Worm (Caenorhabditis elegans) whole organism, early embryonic: Measurements from ENCODE around the gene zfp-3.

Experiments
- ama-1 ChIP-seq: fragments of 150-350 bp; optimal IDR thresholded peaks from 2 replicates; lab custom pipeline; 2014
- ceh-13 ChIP-seq: fragments of 200-800 bp; sonication (Bioruptor generic); optimal IDR thresholded peaks from 2 replicates; lab custom pipeline; 2018; ENCODE audit warnings: mild to moderate bottlenecking, missing genetic modification characterization, missing compliant biosample characterization
- ceh-36 ChIP-seq: sonication (generic microtip); optimal IDR thresholded peaks from 2 replicates; lab custom pipeline; 2016; ENCODE audit warnings: missing genetic modification characterization, inconsistent platforms, missing compliant biosample characterization
- hmg-4 ChIP-seq: fragments of 200-800 bp; sonication (Bioruptor generic); optimal IDR thresholded peaks from 2 replicates; lab custom pipeline; 2018; ENCODE audit warnings: mild to moderate bottlenecking, missing genetic modification characterization, missing compliant biosample characterization
- hnd-1 ChIP-seq: sonication (generic microtip); optimal IDR thresholded peaks from 2 replicates; lab custom pipeline; 2016; ENCODE audit warnings: missing genetic modification characterization, missing compliant biosample characterization
- pes-1 ChIP-seq: fragments of 200-800 bp; sonication (Bioruptor generic); IDR thresholded peaks from 2 replicates; pipeline ENCODE4 v1.3.6; 2022; ENCODE audit warnings: missing genetic modification reagents, missing genetic modification characterization, missing compliant biosample characterization
- scrt-1 ChIP-seq: fragments of 200-800 bp; sonication (Bioruptor generic); IDR thresholded peaks from 2 replicates; pipeline ENCODE4 v1.3.6; 2022; ENCODE audit warnings: missing genetic modification characterization, missing compliant biosample characterization
- sea-1 ChIP-seq: fragments of 200-800 bp; sonication (Bioruptor generic); conservative IDR thresholded peaks from 2 replicates; pipeline ENCODE4 v1.3.6; 2022; ENCODE audit warnings: missing genetic modification characterization, missing compliant biosample characterization
- tbx-11 ChIP-seq: fragments of 200-800 bp; sonication (Bioruptor generic); IDR thresholded peaks from 2 replicates; pipeline ENCODE4 v1.3.6; 2022; ENCODE audit warnings: missing genetic modification characterization, missing compliant biosample characterization

DNA sequence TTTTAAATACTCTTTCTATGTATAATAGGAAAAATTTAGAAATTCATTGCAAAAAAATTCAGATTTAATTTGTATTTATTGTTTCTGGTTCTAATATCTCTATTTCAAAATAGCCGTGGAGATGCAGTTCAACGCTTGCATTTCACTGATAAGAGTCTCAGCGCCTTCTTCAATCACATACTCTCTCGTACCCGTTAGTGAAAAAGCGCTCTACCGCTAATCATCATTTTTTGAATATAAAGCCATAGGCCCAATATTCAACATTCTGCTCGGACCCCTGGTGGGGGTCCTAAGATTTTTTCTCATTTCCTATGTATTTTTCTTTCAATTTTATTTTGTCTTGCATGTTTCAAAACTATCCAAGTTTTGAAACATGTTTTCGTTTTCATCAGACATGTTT, 25.9 kb downstream of the zfp-3 start:
- TF ChIP-seq sea-1 (GFP tag; lab: Robert Waterston, UW): no peak
- TF ChIP-seq pes-1: no peak
- no peak for TF ChIP-seq hnd-1 (tag; lab: Kevin White, UChicago)
- no peak for TF ChIP-seq ceh-36 (tag; lab: Kevin White, UChicago)
- TF ChIP-seq scrt-1 (GFP tag; lab: Robert Waterston, UW): no peak
- TF ChIP-seq ceh-13 (GFP tag; lab: Kevin White, UChicago): no peak
- no peak for TF ChIP-seq tbx-11
- no peak for TF ChIP-seq ama-1 (lab: Kevin White, UChicago)
- no peak for TF ChIP-seq hmg-4 (GFP tag; lab: Kevin White, UChicago)
